Worm (Caenorhabditis elegans) whole organism, L4 larva: Measurements from ENCODE around the gene tag-234.

Source experiments
- F37D6.2 ChIP-seq: sonication (generic microtip); optimal IDR thresholded peaks from 2 replicates; lab custom pipeline; 2016; ENCODE audit warnings: mild to moderate bottlenecking, missing genetic modification characterization, missing compliant biosample characterization
- R02D3.7 ChIP-seq: fragments of 150-350 bp; sonication (generic microtip); optimal IDR thresholded peaks from 3 replicates; lab custom pipeline; 2014; ENCODE audit warnings: missing biosample characterization, missing genetic modification characterization
- Y5F2A.4 ChIP-seq: fragments of 200-800 bp; sonication (Bioruptor generic); optimal IDR thresholded peaks from 2 replicates; lab custom pipeline; 2018; ENCODE audit warnings: mild to moderate bottlenecking, missing genetic modification characterization, missing compliant biosample characterization
- Y75B8A.6 ChIP-seq: fragments of 200-800 bp; sonication (Bioruptor generic); IDR thresholded peaks from 2 replicates; pipeline ENCODE4 v1.3.6; 2022; ENCODE audit warnings: missing genetic modification reagents, missing genetic modification characterization, missing compliant biosample characterization
- ama-1 ChIP-seq: fragments of 150-350 bp; optimal IDR thresholded peaks from 2 replicates; lab custom pipeline; 2014; ENCODE audit warnings: inconsistent platforms, mixed read lengths
- ceh-20 ChIP-seq: fragments of 200-800 bp; sonication (Bioruptor generic); IDR thresholded peaks from 2 replicates; pipeline ENCODE4 v1.3.6; 2022; ENCODE audit warnings: missing genetic modification reagents, missing genetic modification characterization, missing compliant biosample characterization
- ceh-28 ChIP-seq: fragments of 150-350 bp; optimal IDR thresholded peaks from 2 replicates; lab custom pipeline; 2014; ENCODE audit warnings: missing biosample characterization, missing genetic modification reagents, missing genetic modification characterization
- ceh-44 ChIP-seq: fragments of 200-800 bp; sonication (Bioruptor generic); IDR thresholded peaks from 2 replicates; pipeline ENCODE4 v1.3.6; 2022; ENCODE audit warnings: missing genetic modification reagents, missing genetic modification characterization, missing compliant biosample characterization
- ceh-62 ChIP-seq: sonication (generic microtip); optimal IDR thresholded peaks from 2 replicates; lab custom pipeline; 2017; ENCODE audit warnings: missing biosample characterization, missing genetic modification characterization
- ceh-82 ChIP-seq: sonication (generic microtip); optimal IDR thresholded peaks from 2 replicates; lab custom pipeline; 2017; ENCODE audit warnings: missing biosample characterization, missing genetic modification characterization
- ctbp-1 ChIP-seq: fragments of 200-800 bp; sonication (Bioruptor generic); IDR thresholded peaks from 2 replicates; pipeline ENCODE4 v1.3.6; 2022; ENCODE audit warnings: missing genetic modification reagents, missing genetic modification characterization, missing compliant biosample characterization
- daf-16 ChIP-seq, 3 experiments: sonication (generic microtip); optimal IDR thresholded peaks; 2 replicates each; lab custom pipeline; 2016 to 2017; ENCODE audit warnings: missing genetic modification characterization in 3 of 3, missing genetic modification reagents in 3 of 3, mild to moderate bottlenecking in 2 of 3, missing compliant biosample characterization in 2 of 3, missing biosample characterization in 1 of 3, moderate library complexity in 1 of 3
- dmd-6 ChIP-seq: fragments of 200-800 bp; sonication (Bioruptor generic); IDR thresholded peaks from 2 replicates; pipeline ENCODE4 v1.3.6; 2022; ENCODE audit warnings: missing genetic modification reagents, missing genetic modification characterization, missing compliant biosample characterization
- dpl-1 ChIP-seq: fragments of 150-350 bp; optimal IDR thresholded peaks from 2 replicates; lab custom pipeline; 2014; ENCODE audit warnings: missing biosample characterization, missing genetic modification reagents, missing genetic modification characterization
- dve-1 ChIP-seq: sonication (generic microtip); optimal IDR thresholded peaks from 2 replicates; lab custom pipeline; 2017; ENCODE audit warnings: antibody characterized with exemption, mild to moderate bottlenecking, missing genetic modification characterization, missing compliant biosample characterization; ENCODE audit not compliant: insufficient read depth
- egl-27 ChIP-seq: sonication (generic microtip); optimal IDR thresholded peaks from 3 replicates; lab custom pipeline; 2017; ENCODE audit warnings: missing biosample characterization, missing genetic modification reagents, missing genetic modification characterization
- fos-1 ChIP-seq: fragments of 150-350 bp; optimal IDR thresholded peaks from 2 replicates; lab custom pipeline; 2014; ENCODE audit warnings: missing biosample characterization, missing genetic modification characterization
- hif-1 ChIP-seq, 2 experiments: sonication (generic microtip); optimal IDR thresholded peaks; 2 replicates each; lab custom pipeline; 2016 to 2017; ENCODE audit warnings: missing compliant biosample characterization in 2 of 2, missing genetic modification characterization in 2 of 2, missing genetic modification reagents in 2 of 2, missing genotype in 2 of 2, mild to moderate bottlenecking in 1 of 2
- hlh-11 ChIP-seq: fragments of 200-800 bp; sonication (Bioruptor generic); optimal IDR thresholded peaks from 2 replicates; lab custom pipeline; 2018; ENCODE audit warnings: mild to moderate bottlenecking, missing genetic modification characterization, missing compliant biosample characterization
- hlh-30 ChIP-seq: sonication (generic microtip); optimal IDR thresholded peaks from 2 replicates; lab custom pipeline; 2017; ENCODE audit warnings: antibody characterized with exemption, mild to moderate bottlenecking, missing genetic modification characterization, missing compliant biosample characterization; ENCODE audit not compliant: insufficient read depth
- lin-13 ChIP-seq: fragments of 150-350 bp; optimal IDR thresholded peaks from 2 replicates; lab custom pipeline; 2014; ENCODE audit warnings: missing biosample characterization, missing genetic modification reagents, missing genetic modification characterization
- lin-39 ChIP-seq: fragments of 150-350 bp; optimal IDR thresholded peaks from 2 replicates; lab custom pipeline; 2014; ENCODE audit warnings: missing biosample characterization, missing genetic modification reagents, missing genetic modification characterization
- lsy-2 ChIP-seq, 2 experiments: fragments of 150-350 bp in 1 of 2; sonication (generic microtip) in 1 of 2; optimal IDR thresholded peaks; 2 replicates each; lab custom pipeline; 2014 to 2017; ENCODE audit warnings: missing biosample characterization in 2 of 2, missing genetic modification characterization in 2 of 2
- mdt-29 ChIP-seq: fragments of 200-800 bp; sonication (Bioruptor generic); IDR thresholded peaks from 2 replicates; pipeline ENCODE4 v1.3.6; 2022; ENCODE audit warnings: missing genetic modification reagents, missing genetic modification characterization, missing compliant biosample characterization
- mep-1 ChIP-seq: fragments of 150-350 bp; sonication (generic microtip); optimal IDR thresholded peaks from 3 replicates; lab custom pipeline; 2014; ENCODE audit warnings: missing biosample characterization, missing genetic modification characterization
- mes-2 ChIP-seq: sonication (generic microtip); optimal IDR thresholded peaks from 2 replicates; lab custom pipeline; 2016; ENCODE audit warnings: missing genotype, mild to moderate bottlenecking, missing genetic modification characterization, missing compliant biosample characterization; ENCODE audit not compliant: poor library complexity, severe bottlenecking
- mxl-2 ChIP-seq: fragments of 200-800 bp; sonication (Bioruptor generic); conservative IDR thresholded peaks from 2 replicates; pipeline ENCODE4 v1.3.6; 2022; ENCODE audit warnings: missing genetic modification reagents, missing genetic modification characterization, missing compliant biosample characterization
- nhr-10 ChIP-seq: fragments of 150-350 bp; optimal IDR thresholded peaks from 2 replicates; lab custom pipeline; 2014; ENCODE audit warnings: missing biosample characterization, missing genetic modification characterization
- nhr-25 ChIP-seq: sonication (generic microtip); optimal IDR thresholded peaks from 2 replicates; lab custom pipeline; 2017; ENCODE audit warnings: missing genetic modification characterization, mild to moderate bottlenecking, missing compliant biosample characterization, antibody characterized with exemption, moderate library complexity, borderline replicate concordance; ENCODE audit not compliant: insufficient read depth
- nhr-28 ChIP-seq: fragments of 150-350 bp; optimal IDR thresholded peaks from 2 replicates; lab custom pipeline; 2014; ENCODE audit warnings: missing biosample characterization, missing genetic modification characterization
- nhr-42 ChIP-seq: fragments of 200-800 bp; sonication (Bioruptor generic); IDR thresholded peaks from 2 replicates; pipeline ENCODE4 v1.3.6; 2022; ENCODE audit warnings: missing genetic modification characterization, missing compliant biosample characterization
- pha-4 ChIP-seq, 2 experiments: fragments of 150-350 bp in 1 of 2; fragments of 200-800 bp in 1 of 2; sonication (Bioruptor generic) in 1 of 2; IDR thresholded peaks in 1 of 2; optimal IDR thresholded peaks in 1 of 2; 2 replicates each; pipeline versions ENCODE4 v1.3.6 to Lab custom; 2014 to 2022; ENCODE audit warnings: missing genetic modification characterization in 2 of 2, missing genetic modification reagents in 2 of 2, missing biosample characterization in 1 of 2, missing compliant biosample characterization in 1 of 2
- php-3 ChIP-seq: fragments of 200-800 bp; sonication (Bioruptor generic); IDR thresholded peaks from 2 replicates; pipeline ENCODE4 v1.3.6; 2022; ENCODE audit warnings: missing genetic modification reagents, missing genetic modification characterization, missing compliant biosample characterization
- pqm-1 ChIP-seq: sonication (generic microtip); optimal IDR thresholded peaks from 2 replicates; lab custom pipeline; 2017; ENCODE audit warnings: missing biosample characterization, missing genetic modification characterization
- sdz-12 ChIP-seq: fragments of 200-800 bp; sonication (Bioruptor generic); optimal IDR thresholded peaks from 2 replicates; lab custom pipeline; 2018; ENCODE audit warnings: mild to moderate bottlenecking, missing genetic modification characterization, missing compliant biosample characterization
- skn-1 ChIP-seq: fragments of 150-350 bp; optimal IDR thresholded peaks from 2 replicates; lab custom pipeline; 2014; ENCODE audit warnings: missing biosample characterization, missing genetic modification characterization
- unc-39 ChIP-seq: sonication (generic microtip); optimal IDR thresholded peaks from 2 replicates; lab custom pipeline; 2017; ENCODE audit warnings: missing biosample characterization, missing genetic modification characterization
- unc-62 ChIP-seq, 3 experiments: fragments of 150-350 bp in 1 of 3; sonication (generic microtip); optimal IDR thresholded peaks in 2 of 3; peaks in 1 of 3; 1 replicate in 1 of 3; 2 replicates in 2 of 3; lab custom pipeline; 2014 to 2017; ENCODE audit warnings: missing biosample characterization in 3 of 3, missing genetic modification characterization in 3 of 3, missing genetic modification reagents in 3 of 3, missing genotype in 1 of 3
- zip-11 ChIP-seq: fragments of 200-800 bp; sonication (Bioruptor generic); IDR thresholded peaks from 2 replicates; pipeline ENCODE4 v1.3.6; 2022; ENCODE audit warnings: missing genetic modification characterization, missing compliant biosample characterization
- zip-2 ChIP-seq: fragments of 150-350 bp; optimal IDR thresholded peaks from 2 replicates; lab custom pipeline; 2014; ENCODE audit warnings: missing biosample characterization, missing genetic modification characterization
- ztf-11 ChIP-seq: fragments of 150-350 bp; optimal IDR thresholded peaks from 2 replicates; lab custom pipeline; 2014; ENCODE audit warnings: missing biosample characterization, missing genetic modification characterization

Gene tag-234

ce11 chrII:5866920-5867319, 2.9 kb downstream of the tag-234 start:
- TF ChIP-seq Y75B8A.6 (GFP tag; lab: Robert Waterston, UW) (no peak), egl-27 (tag; lab: Kevin White, UChicago) (no peak), ztf-11 (tag; lab: Kevin White, UChicago) (no peak), nhr-42 (no peak), lin-39 (no peak), fos-1 (tag; lab: Kevin White, UChicago) (no peak), ceh-44 (GFP tag; lab: Robert Waterston, UW) (no peak), php-3 (GFP tag; lab: Robert Waterston, UW) (0 out of 2 replicates have a peak, but pooled peaks have one; percentile 20), zip-11 (GFP tag; lab: Robert Waterston, UW) (no peak), R02D3.7 (tag; lab: Kevin White, UChicago) (no peak), hlh-30 (no peak), ceh-62 (tag; lab: Kevin White, UChicago) (no peak), nhr-25 (tag; lab: Kevin White, UChicago) (no peak), zip-2 (tag; lab: Kevin White, UChicago) (no peak), Y5F2A.4 (GFP tag; lab: Kevin White, UChicago) (no peak), skn-1 (tag; lab: Kevin White, UChicago) (no peak), ama-1 (peak; percentile 36), lin-13 (GFP tag; lab: Kevin White, UChicago) (no peak), mxl-2 (GFP tag; lab: Robert Waterston, UW) (no peak), mes-2 (peak; percentile 35), dpl-1 (GFP tag; lab: Kevin White, UChicago) (no peak), mdt-29 (no peak), ceh-82 (tag; lab: Kevin White, UChicago) (no peak), nhr-28 (tag; lab: Kevin White, UChicago) (peak; percentile 24), unc-62 (GFP tag; optimal IDR thresholded peaks at IDR 0.05 in 1 of 2; lab: Kevin White, UChicago) (no peak), unc-62 (tag; optimal IDR thresholded peaks at IDR 0.05; lab: Kevin White, UChicago) (no peak), F37D6.2 (tag; lab: Kevin White, UChicago) (no peak), sdz-12 (GFP tag; lab: Kevin White, UChicago) (no peak), dmd-6 (GFP tag; lab: Robert Waterston, UW) (no peak), ceh-28 (tag; lab: Kevin White, UChicago) (no peak)

DNA sequence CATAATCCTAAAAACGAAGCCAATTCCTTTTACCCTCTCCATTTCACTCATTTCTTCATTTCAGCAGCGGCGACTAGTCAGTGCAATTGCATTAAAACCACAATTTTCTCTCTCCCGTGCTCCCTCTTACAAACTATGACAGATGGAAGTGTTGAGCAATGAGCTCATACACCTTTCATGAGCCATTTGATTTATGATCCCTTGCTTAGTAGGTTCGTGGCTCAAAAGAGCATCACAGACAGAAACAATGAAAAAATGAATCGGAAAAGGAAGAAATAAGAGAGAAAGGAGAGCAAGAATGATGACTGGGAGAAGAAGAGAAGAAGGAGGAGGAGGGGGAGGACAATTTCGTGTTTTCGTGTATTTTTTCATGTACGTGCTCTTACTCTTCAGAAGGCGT, 7.5 kb downstream of the tag-234 start:
- TF ChIP-seq ctbp-1 (GFP tag; lab: Robert Waterston, UW) (no peak), ceh-20 (GFP tag; lab: Robert Waterston, UW) (peak; percentile 35; the same call in 1 of the 2 replicates), unc-62 (GFP tag; optimal IDR thresholded peaks at IDR 0.05 in 1 of 2; lab: Kevin White, UChicago) (peak in 1 of 2 experiments; percentile 93), unc-62 (tag; optimal IDR thresholded peaks at IDR 0.05; lab: Kevin White, UChicago) (no peak)
- TF ChIP-seq, all 104 proteins: peak for 2

- TF ChIP-seq lsy-2 (tag; optimal IDR thresholded peaks at IDR 0.05; lab: Kevin White, UChicago): no peak
- peak; percentile 25 for TF ChIP-seq pqm-1 (tag; lab: Kevin White, UChicago)
- peak; percentile 76 for TF ChIP-seq nhr-28 (tag; lab: Kevin White, UChicago)
- no peak for TF ChIP-seq mes-2
- no peak for TF ChIP-seq hif-1 (tag; optimal IDR thresholded peaks at IDR 0.05; lab: Kevin White, UChicago)
- TF ChIP-seq hlh-11 (tag; lab: Kevin White, UChicago): peak; percentile 16
- no peak for TF ChIP-seq mep-1 (tag; lab: Kevin White, UChicago)
- no peak for TF ChIP-seq daf-16 (GFP tag; optimal IDR thresholded peaks at IDR 0.05; lab: Kevin White, UChicago)
- TF ChIP-seq daf-16 (tag; optimal IDR thresholded peaks at IDR 0.05; lab: Kevin White, UChicago): peak; percentile 56
- no peak for TF ChIP-seq nhr-10 (tag; lab: Kevin White, UChicago)
- no peak for TF ChIP-seq unc-39
- no peak for TF ChIP-seq pha-4 (GFP tag; IDR thresholded peaks at IDR 0.05; lab: Robert Waterston, UW)
- TF ChIP-seq pha-4 (tag; optimal IDR thresholded peaks at IDR 0.05; lab: Kevin White, UChicago): no peak
- TF ChIP-seq Y75B8A.6 (GFP tag; lab: Robert Waterston, UW): no peak
- TF ChIP-seq dve-1 (tag; lab: Kevin White, UChicago): peak; percentile 0
These were observed 8.4 kb downstream of the tag-234 start for ce11 chrII:5872414-5872813.
